Fruit fly (Drosophila melanogaster) whole organism: ENCODE data around the gene Cks85A.

Source experiments
- CG8478 ChIP-seq: fragments of >200 bp; optimal IDR thresholded peaks from 2 replicates; lab custom pipeline; 2018; ENCODE audit warnings: inconsistent platforms
- Dll ChIP-seq: fragments of >200 bp; optimal IDR thresholded peaks from 2 replicates; lab custom pipeline; 2017
- EcR ChIP-seq, 2 experiments: fragments of >200 bp; optimal IDR thresholded peaks; 2 replicates each; lab custom pipeline; 2017; ENCODE audit warnings: missing biosample characterization in 2 of 2, missing genetic modification characterization in 2 of 2, missing genetic modification reagents in 2 of 2
- pan ChIP-seq: fragments of >200 bp; optimal IDR thresholded peaks from 2 replicates; lab custom pipeline; 2017
- psq ChIP-seq: fragments of >200 bp; optimal IDR thresholded peaks from 2 replicates; lab custom pipeline; 2017
- usp ChIP-seq: fragments of >200 bp; optimal IDR thresholded peaks from 2 replicates; lab custom pipeline; 2017; ENCODE audit warnings: missing biosample characterization, missing genetic modification characterization, mixed read lengths

Cks85A gene

DNA sequence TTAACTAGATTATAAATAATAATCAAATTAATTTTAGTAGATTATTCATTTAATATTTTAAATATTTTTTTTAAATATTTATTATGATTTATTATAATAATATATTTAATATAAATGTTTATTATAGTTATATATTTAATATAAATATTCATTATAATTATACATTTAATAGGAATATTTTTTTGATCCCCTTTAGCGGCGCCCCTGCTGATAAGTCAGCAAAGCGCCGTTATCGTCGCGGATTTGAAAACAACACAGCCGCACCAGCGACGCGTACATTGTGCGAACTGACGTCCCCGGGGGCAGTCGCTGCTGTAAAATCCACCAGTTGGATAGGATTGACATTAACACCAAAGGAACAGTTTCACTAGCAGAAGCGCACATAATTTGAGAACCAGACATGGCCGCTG lies 5.5 kb downstream of the Cks85A start, which contains the start of gene CG8112:
Gene CG8112, plus strand, starts transcription at position 212 of the 410 bp plus-strand sequence.
- TF ChIP-seq EcR (GFP tag; optimal IDR thresholded peaks at IDR 0.05; lab: Kevin White, UChicago) (no peak), usp (GFP tag; lab: Kevin White, UChicago) (no peak), CG8478 (no peak), psq (lab: Kevin White, UChicago) (no peak), pan (no peak), Dll (no peak)

DNA sequence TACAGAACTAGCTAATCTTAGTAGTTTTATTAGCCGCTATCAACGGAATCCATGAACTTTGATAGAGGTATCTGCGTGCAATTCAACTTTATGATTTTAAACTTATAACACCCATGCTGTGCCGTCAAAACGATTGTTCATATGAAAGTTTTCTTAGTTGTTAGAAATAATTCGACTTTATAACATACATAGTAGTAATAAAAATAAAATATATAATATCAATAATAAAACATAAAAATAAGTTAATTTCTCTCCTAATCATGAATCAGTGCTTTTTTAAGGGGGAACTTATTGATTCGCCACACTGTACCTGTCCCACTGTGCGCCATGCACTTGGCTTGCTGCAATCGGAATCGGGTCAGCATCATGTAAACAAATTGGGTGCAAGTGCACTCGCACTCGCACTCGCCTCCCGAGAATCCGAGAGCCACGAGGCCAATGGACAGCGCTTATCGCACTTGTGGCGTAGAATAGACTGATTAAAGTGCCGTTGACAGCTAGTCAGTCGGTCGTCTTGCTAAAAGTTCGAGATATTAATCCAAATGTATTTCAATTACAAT lies 6.3 kb downstream of the Cks85A start:
- no peak for TF ChIP-seq psq (lab: Kevin White, UChicago)
- TF ChIP-seq CG8478: no peak
- TF ChIP-seq usp (GFP tag; lab: Kevin White, UChicago): no peak
- TF ChIP-seq EcR (GFP tag; optimal IDR thresholded peaks at IDR 0.05; lab: Kevin White, UChicago): no peak
- no peak for TF ChIP-seq Dll
- TF ChIP-seq pan: no peak

DNA sequence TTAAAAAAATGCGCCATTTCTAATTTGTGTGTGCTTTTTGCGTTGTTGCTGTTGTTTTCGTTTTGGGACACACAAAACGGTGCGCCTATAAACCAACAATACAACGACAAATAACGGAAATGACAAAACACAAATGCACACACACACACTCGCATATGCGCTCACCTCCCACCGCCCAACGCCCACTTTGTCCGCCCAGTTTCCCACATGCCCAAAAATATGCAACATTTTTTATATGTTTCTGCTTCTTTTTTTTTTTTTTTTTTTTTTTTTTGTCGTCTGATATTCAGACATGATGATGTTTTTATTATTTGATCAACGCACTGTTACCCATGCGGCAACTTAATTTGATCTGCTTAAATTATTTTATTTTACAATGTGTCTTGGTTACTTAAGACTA lies 11.1 kb downstream of the Cks85A start:
- TF ChIP-seq CG8478: no peak
- TF ChIP-seq usp (GFP tag; lab: Kevin White, UChicago): no peak
- TF ChIP-seq pan: no peak
- TF ChIP-seq Dll: no peak
- no peak for TF ChIP-seq EcR (GFP tag; optimal IDR thresholded peaks at IDR 0.05; lab: Kevin White, UChicago)
- TF ChIP-seq psq (lab: Kevin White, UChicago): no peak

DNA sequence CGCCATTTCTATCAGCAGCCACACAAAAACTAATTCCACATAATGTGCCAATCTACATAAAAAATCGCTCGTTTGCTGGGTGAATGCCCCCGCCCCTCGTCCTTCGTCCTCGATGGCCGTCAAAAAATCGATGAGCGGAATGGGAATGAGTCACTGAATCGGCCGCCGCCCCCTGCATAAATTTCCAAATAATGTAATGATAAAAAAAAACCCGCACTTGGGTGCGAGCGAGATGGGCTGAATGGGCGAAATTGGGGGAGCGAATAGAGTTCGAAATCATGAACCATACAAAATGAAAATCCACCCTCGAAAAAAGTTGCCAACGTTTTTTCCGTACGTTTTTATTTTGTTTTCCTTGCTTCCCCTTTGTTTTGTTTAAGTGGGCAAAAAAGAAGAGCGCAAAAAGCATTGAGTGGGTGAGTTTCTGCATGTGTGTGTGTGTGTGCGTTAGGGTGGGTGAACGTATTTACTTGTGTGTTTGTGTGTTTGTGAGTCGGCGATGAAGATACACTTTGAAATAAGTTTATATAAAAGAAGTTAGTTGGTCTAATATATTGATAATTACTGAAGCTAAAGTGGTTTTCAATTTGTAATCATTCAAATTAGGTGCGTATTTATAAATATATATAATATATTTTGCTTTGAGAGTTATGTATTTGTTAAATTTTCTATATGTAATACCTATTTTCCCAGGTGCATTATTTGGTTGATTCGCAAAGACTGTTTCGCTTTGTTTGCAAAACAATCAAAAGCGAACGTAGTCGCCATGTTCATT lies 12.7 kb downstream of the Cks85A start:
- TF ChIP-seq Dll: no peak
- TF ChIP-seq CG8478: no peak
- TF ChIP-seq EcR (GFP tag; optimal IDR thresholded peaks at IDR 0.05; lab: Kevin White, UChicago): no peak
- TF ChIP-seq pan: no peak
- no peak for TF ChIP-seq psq (lab: Kevin White, UChicago)
- TF ChIP-seq usp (GFP tag; lab: Kevin White, UChicago): no peak

DNA sequence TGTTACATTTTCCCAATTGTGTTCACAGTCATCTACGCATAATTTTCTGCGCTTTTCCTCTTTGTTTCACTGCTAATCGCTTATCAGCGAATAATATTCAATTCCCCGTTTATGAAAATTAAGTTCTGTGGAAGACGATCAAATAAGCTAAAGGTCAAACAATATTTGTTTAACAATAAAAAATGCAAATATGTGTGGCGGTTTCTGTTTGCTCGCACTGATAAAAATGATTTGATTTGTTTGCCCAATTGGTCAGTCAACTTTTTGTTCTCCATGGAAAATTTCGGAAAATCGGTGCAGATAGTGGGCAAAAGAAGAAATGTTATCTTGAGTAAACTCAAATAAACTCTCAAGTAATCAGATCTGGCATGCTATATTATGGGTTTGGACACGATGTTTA lies 13.6 kb downstream of the Cks85A start:
- TF ChIP-seq CG8478 (no peak), usp (GFP tag; lab: Kevin White, UChicago) (no peak), EcR (GFP tag; optimal IDR thresholded peaks at IDR 0.05; lab: Kevin White, UChicago) (no peak), pan (no peak), psq (lab: Kevin White, UChicago) (no peak), Dll (no peak)

DNA sequence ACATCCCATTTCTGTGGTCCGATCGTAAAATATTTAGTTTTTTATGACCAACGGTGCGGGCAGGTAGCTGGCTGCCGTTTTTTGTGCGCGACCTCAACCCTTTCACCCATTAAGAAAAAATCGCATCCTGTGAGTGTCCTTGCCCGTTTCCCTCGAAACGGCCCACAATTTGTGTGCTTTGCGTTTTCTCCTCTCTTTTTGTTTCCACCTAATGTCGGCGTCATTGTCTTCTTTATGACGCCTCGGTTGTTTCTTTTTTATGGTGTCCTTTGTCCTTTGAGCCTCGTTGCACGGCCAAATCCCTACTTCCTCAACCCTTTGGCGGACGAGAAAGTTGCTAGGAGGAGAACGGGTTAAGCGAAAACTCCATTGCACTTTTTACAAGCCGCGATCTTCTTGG lies 17.1 kb downstream of the Cks85A start:
- TF ChIP-seq Dll (no peak), usp (GFP tag; lab: Kevin White, UChicago) (no peak), CG8478 (no peak), psq (lab: Kevin White, UChicago) (no peak), pan (no peak), EcR (GFP tag; optimal IDR thresholded peaks at IDR 0.05; lab: Kevin White, UChicago) (no peak)

DNA sequence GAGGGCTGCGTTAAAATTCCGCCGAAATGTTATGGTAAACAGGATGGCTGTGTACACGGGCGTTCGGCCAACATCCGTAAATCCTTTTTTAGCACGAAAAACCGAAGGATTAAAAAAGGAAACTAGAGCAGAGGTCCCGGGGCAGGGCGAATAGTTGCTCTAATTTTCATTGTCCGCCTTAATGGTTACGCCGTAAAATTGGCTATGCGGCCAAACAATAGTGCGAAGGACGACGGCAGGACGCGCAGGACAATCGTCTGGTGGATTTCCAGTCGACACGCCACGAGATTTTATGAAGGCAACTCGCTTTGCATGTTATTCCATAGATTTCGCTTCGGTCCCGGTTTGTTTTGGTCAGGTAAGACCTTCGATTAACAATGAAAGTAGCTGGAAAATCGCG lies 17.6 kb downstream of the Cks85A start:
- TF ChIP-seq Dll (no peak), psq (lab: Kevin White, UChicago) (no peak), usp (GFP tag; lab: Kevin White, UChicago) (no peak), CG8478 (no peak), pan (no peak), EcR (GFP tag; optimal IDR thresholded peaks at IDR 0.05; lab: Kevin White, UChicago) (no peak)

DNA sequence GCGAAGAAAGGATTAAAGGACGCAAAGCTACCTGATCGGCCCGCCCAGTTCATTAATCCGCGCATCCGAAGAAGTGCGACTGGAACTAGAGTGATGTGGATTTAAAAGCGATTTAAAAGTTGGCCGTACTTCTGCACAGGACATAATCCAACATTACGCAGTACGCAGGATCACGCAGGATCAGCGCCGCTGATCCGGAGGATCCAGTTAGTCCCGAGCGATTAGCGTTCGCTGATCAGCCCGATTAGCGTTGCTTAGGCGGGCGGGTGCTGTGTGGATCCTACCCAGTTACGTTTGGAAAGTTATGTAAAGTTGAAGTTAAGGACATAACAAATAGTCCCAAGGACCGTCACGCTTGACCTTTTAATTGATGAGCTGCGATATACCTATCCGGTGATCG lies 19.0 kb downstream of the Cks85A start:
- TF ChIP-seq pan (no peak), usp (GFP tag; lab: Kevin White, UChicago) (no peak), CG8478 (no peak), psq (lab: Kevin White, UChicago) (no peak), Dll (no peak), EcR (GFP tag; optimal IDR thresholded peaks at IDR 0.05; lab: Kevin White, UChicago) (no peak)

DNA sequence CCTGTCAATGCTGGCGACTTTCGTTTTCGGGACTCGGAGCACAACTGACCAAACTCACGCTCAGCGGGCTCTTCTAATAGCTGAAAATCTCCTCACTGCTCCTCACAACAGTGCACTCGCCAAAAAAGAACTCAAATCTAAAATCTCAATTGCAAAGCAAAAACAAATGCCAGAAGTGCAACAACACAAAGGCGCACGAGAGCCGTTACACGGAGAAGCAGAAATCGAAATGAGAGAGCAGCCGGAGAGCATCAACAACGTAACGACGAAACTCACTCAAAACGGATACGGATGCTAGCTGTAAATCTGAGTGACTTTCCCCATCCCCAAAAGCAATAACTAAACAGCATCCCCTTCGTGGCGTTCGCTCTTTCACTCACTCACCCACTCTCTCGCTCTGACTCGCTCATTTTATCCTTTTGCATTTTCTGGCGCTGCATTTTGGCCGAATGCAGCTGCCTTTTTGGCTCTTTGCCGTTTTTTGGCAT lies 20.4 kb downstream of the Cks85A start, which contains the start of gene hb:
Gene hb, minus strand, starts transcription at position 51 of the 488 bp plus-strand sequence.
- TF ChIP-seq CG8478 (no peak), Dll (no peak), usp (GFP tag; lab: Kevin White, UChicago) (no peak), psq (lab: Kevin White, UChicago) (no peak), pan (no peak), EcR (GFP tag; optimal IDR thresholded peaks at IDR 0.05; lab: Kevin White, UChicago) (no peak)

DNA sequence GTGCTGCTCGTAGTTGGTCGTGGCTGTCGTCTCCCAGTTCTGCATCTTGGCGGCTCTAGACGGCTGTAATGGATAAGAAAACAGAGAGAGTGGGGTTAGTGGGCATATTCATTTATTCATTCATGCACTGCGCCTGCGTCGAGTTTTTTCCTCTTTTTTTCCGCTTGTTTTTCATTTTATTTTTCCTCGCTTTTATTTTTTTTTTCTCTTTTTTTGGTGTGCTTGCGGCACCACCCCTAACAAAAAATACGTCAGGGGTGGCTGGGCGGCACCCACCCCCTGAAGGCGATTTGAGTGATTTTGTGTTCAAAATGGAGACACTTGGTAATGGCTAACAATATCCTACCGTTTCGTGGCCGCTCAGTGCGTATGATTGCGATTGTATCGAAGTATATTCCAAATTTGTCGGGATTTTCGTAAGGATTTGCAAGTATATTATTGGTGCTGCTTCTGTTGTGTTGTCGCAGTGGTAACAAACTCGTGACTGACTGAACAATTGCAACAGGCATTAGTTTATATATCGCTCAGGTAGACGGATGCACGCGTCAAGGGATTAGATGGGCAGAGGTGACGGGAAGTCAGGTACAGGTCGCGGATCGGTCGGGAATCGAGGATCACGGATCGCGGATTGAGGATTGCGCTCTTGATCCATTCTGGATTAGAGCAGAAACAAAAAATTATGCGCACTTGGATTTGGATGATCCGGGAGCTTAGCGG lies 24.0 kb downstream of the Cks85A start:
- TF ChIP-seq Dll: no peak
- no peak for TF ChIP-seq EcR (GFP tag; optimal IDR thresholded peaks at IDR 0.05; lab: Kevin White, UChicago)
- TF ChIP-seq pan: no peak
- no peak for TF ChIP-seq CG8478
- TF ChIP-seq usp (GFP tag; lab: Kevin White, UChicago): no peak
- TF ChIP-seq psq (lab: Kevin White, UChicago): no peak

DNA sequence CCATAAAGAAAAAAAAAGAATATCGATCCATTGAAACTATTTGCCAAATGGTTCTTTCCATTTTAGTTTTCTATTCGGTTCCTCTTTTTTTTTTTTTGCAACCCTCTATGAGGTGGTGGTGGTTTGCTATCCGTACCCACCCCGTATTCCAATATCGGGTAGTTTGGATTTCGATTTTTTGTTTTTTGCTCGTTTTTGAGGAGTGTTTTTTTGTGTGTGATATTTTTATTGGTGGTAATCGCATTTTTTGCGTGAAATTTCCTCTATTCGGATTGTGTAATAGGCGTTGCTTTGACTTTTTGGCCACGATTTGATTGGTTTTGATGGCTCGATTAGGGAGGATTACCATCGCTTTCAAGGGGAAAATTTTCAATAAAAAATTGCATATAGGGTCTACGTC lies 31.8 kb downstream of the Cks85A start:
- no peak for TF ChIP-seq CG8478
- no peak for TF ChIP-seq Dll
- TF ChIP-seq EcR (GFP tag; optimal IDR thresholded peaks at IDR 0.05; lab: Kevin White, UChicago): no peak
- no peak for TF ChIP-seq usp (GFP tag; lab: Kevin White, UChicago)
- TF ChIP-seq psq (lab: Kevin White, UChicago): no peak
- no peak for TF ChIP-seq pan
